Worm (Caenorhabditis elegans) whole organism, L3 larva: ENCODE measurements around the gene nhr-147.

Experiments
- ceh-9 ChIP-seq: sonication (generic microtip); optimal IDR thresholded peaks from 2 replicates; lab custom pipeline; 2018; ENCODE audit warnings: missing biosample characterization, missing genetic modification characterization
- elt-2 ChIP-seq: sonication (generic microtip); optimal IDR thresholded peaks from 2 replicates; lab custom pipeline; 2016; ENCODE audit warnings: missing genetic modification reagents, mild to moderate bottlenecking, missing genetic modification characterization, missing compliant biosample characterization
- lin-15B ChIP-seq: fragments of 150-350 bp; optimal IDR thresholded peaks from 2 replicates; lab custom pipeline; 2014; ENCODE audit warnings: missing biosample characterization, missing genetic modification characterization
- nhr-25 ChIP-seq: sonication (generic microtip); optimal IDR thresholded peaks from 2 replicates; lab custom pipeline; 2017; ENCODE audit warnings: missing biosample characterization, missing genetic modification characterization
- tbx-2 ChIP-seq: sonication (generic microtip); optimal IDR thresholded peaks from 2 replicates; lab custom pipeline; 2016; ENCODE audit warnings: mild to moderate bottlenecking, missing genetic modification characterization, missing compliant biosample characterization
- ztf-11 ChIP-seq: fragments of 150-350 bp; optimal IDR thresholded peaks from 2 replicates; lab custom pipeline; 2014; ENCODE audit warnings: missing biosample characterization, missing genetic modification characterization

DNA sequence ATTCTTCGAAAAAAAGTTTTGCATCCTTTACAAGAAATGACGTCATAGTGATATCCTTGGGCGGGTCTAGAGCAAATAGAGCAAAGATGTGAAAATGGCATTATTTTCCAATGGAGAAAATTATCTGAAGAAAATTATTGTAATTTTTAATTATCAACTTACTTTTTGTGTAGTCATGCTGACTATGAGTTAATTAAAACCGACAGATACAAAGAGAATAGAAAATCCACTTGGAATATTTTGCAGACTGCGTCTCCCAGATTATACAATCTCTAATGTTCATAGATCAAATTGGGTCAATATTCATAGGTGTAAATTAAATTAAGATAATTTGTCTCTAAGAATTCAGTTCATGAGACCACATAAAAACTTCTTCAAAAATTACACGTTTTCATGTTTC is 3.9 kb downstream of the nhr-147 start, which contains the start of gene nhr-149:
- TF ChIP-seq elt-2 (tag; lab: Kevin White, UChicago) (no peak), nhr-25 (no peak), lin-15B (tag; lab: Kevin White, UChicago) (no peak), ztf-11 (tag; lab: Kevin White, UChicago) (no peak), tbx-2 (tag; lab: Kevin White, UChicago) (no peak), ceh-9 (tag; lab: Kevin White, UChicago) (no peak)
